Fruit fly (Drosophila melanogaster): ENCODE measurements around the gene bif.

Gene bif

DNA sequence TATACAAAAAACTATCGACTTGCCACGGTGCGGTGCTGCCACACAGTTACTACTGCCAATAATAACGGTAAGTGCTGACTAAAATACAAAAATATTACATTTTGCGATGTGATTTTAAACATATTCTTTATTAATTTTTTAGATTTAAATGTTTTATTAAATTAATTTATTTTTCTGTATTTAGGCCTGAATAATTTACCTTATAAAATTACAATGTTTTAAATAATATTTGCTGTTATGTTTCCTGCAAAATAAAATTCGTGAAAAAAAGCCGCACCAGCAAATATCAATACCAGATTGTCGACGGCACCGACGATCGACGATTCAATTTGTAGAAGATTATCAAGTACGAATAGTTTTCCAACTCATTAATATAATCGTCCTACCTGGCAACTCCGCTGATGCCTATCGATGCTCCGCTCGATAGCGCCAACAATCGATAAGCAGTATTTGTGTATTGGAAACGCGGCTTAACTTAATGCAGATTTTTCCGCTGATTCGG, at the start of gene bif, which contains the start of gene Vlet (continued):
- TF ChIP-seq Fer2 (tag; optimal IDR thresholded peaks at IDR 0.05) = peak; percentile 25
- TF ChIP-seq Xbp1 (GFP tag; optimal IDR thresholded peaks at IDR 0.05) = peak; percentile 76
- no peak for TF ChIP-seq CG4854 (GFP tag; optimal IDR thresholded peaks at IDR 0.05)
- peak; percentile 15 for TF ChIP-seq wek (GFP tag; optimal IDR thresholded peaks at IDR 0.05)
- no peak for TF ChIP-seq CG10959 (GFP tag; IDR thresholded peaks at IDR 0.05)
- TF ChIP-seq zf30C (GFP tag; optimal IDR thresholded peaks at IDR 0.05) = no peak
- TF ChIP-seq grau (tag; optimal IDR thresholded peaks at IDR 0.05) = peak; percentile 76
- no peak for TF ChIP-seq luna (GFP tag; optimal IDR thresholded peaks at IDR 0.05)
- peak; percentile 25 for TF ChIP-seq jumu (GFP tag; optimal IDR thresholded peaks at IDR 0.05)
- no peak for TF ChIP-seq CG16779 (GFP tag; IDR thresholded peaks at IDR 0.05)
- no peak for TF ChIP-seq ftz-f1 (GFP tag; optimal IDR thresholded peaks at IDR 0.05)
- peak; percentile 85 for TF ChIP-seq Med (GFP tag)
- TF ChIP-seq CG8924 (tag; optimal IDR thresholded peaks at IDR 0.05) = peak; percentile 78
- peak; percentile 32 for TF ChIP-seq CG30431 (GFP tag; optimal IDR thresholded peaks at IDR 0.05)
- TF ChIP-seq sim (GFP tag; IDR thresholded peaks at IDR 0.05) = no peak
- TF ChIP-seq Rfx (GFP tag; IDR thresholded peaks at IDR 0.05) = peak; percentile 67
- peak; percentile 78 for TF ChIP-seq CG9817 (tag; optimal IDR thresholded peaks at IDR 0.05)
- TF ChIP-seq CG31441 (GFP tag; IDR thresholded peaks at IDR 0.05) = peak; percentile 78; the same call in 1 of the 2 replicates
- TF ChIP-seq CG5953 (GFP tag; IDR thresholded peaks at IDR 0.05) = no peak
- peak; percentile 73 for TF ChIP-seq CG3847 (GFP tag; IDR thresholded peaks at IDR 0.05)
- TF ChIP-seq Opbp (GFP tag; IDR thresholded peaks at IDR 0.05; ENCODE audit: partially characterized antibody) = peak; percentile 68
- TF ChIP-seq Hr3 (GFP tag; optimal IDR thresholded peaks at IDR 0.05) = peak; percentile 75
- TF ChIP-seq gro (GFP tag; optimal IDR thresholded peaks at IDR 0.05) = peak; percentile 8
- TF ChIP-seq CG13296 (GFP tag; optimal IDR thresholded peaks at IDR 0.05) = peak; percentile 69
- TF ChIP-seq CG7963 (GFP tag; IDR thresholded peaks at IDR 0.05; ENCODE audit: partially characterized antibody) = peak; percentile 33; the same call in 1 of the 3 replicates
- TF ChIP-seq Sry-δ (GFP tag; optimal IDR thresholded peaks at IDR 0.05) = peak; percentile 61
- peak; percentile 23 for TF ChIP-seq CG4617 (GFP tag; optimal IDR thresholded peaks at IDR 0.05; ENCODE audit: borderline replicate concordance)
- no peak for TF ChIP-seq eyg (GFP tag; optimal IDR thresholded peaks at IDR 0.05)
- no peak for TF ChIP-seq mld (GFP tag; IDR thresholded peaks at IDR 0.05; ENCODE audit: partially characterized antibody)
- no peak for TF ChIP-seq CG3838 (GFP tag; optimal IDR thresholded peaks at IDR 0.05)
- TF ChIP-seq CG33213 (GFP tag; optimal IDR thresholded peaks at IDR 0.05) = peak; percentile 16
- peak; percentile 53 for TF ChIP-seq H2.0 (GFP tag; IDR thresholded peaks at IDR 0.05)
- TF ChIP-seq zen (tag; optimal IDR thresholded peaks at IDR 0.05) = peak; percentile 62

DNA sequence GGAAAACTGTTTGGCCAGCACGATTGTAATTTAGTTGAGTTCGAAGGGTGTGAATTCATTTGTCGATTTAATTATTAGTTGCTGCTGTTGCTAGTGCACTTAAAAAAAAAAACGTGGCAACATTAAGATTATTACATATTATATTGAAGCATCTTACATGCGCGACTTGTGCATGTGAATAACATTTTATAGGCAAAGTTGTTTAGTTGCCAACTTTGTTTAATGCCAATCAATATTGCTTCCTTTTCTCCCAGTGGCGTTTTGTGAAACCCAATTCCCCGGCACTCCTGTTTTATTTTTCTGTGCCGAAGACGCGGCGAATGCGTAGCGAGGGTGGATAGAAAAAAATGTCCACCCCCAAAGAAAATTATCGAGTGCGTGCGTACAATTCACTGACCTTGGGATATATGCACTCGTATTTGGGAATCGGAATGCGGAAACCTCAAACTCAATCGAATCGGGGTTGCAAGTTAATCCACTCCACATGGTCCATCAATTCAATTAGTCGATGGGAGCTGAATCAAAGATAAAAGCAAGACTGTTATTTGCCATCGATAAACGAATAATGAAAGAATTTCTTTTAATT, 49.7 kb upstream of the bif start:
- TF ChIP-seq dati (GFP tag; IDR thresholded peaks at IDR 0.05) (0 out of 2 replicates have a peak, but pooled peaks have one; percentile 26), trh (GFP tag; optimal IDR thresholded peaks at IDR 0.05) (no peak), CG10654 (GFP tag; optimal IDR thresholded peaks at IDR 0.05) (peak; percentile 37), jigr1 (GFP tag; IDR thresholded peaks at IDR 0.05) (no peak), oc (tag; optimal IDR thresholded peaks at IDR 0.05) (peak; percentile 57), CG2202 (tag; optimal IDR thresholded peaks at IDR 0.05) (peak; percentile 47), CG17612 (GFP tag; IDR thresholded peaks at IDR 0.05) (no peak), CG8388 (GFP tag; optimal IDR thresholded peaks at IDR 0.05) (peak; percentile 64), CG15479 (GFP tag; optimal IDR thresholded peaks at IDR 0.05) (no peak), crol (GFP tag; IDR thresholded peaks at IDR 0.05) (no peak), Dll (GFP tag; IDR thresholded peaks at IDR 0.05; ENCODE audit: partially characterized antibody) (no peak), Sox100B (GFP tag; optimal IDR thresholded peaks at IDR 0.05) (peak; percentile 43), dysf (GFP tag; IDR thresholded peaks at IDR 0.05) (peak; percentile 33; the same call in 1 of the 3 replicates), CG12659 (GFP tag; optimal IDR thresholded peaks at IDR 0.05) (no peak), CG2678 (tag; optimal IDR thresholded peaks at IDR 0.05) (peak; percentile 60), br (optimal IDR thresholded peaks at IDR 0.05) (no peak), esg (GFP tag; conservative IDR thresholded peaks at IDR 0.05) (peak; percentile 40), CG11723 (GFP tag; optimal IDR thresholded peaks at IDR 0.05) (peak; percentile 28), nerfin-1 (tag; optimal IDR thresholded peaks at IDR 0.05) (peak; percentile 82)

Data from whole organism, embryonic.